Worm (Caenorhabditis elegans) whole organism, young adult: ENCODE measurements around the gene alfa-1.

Experiments
- B0336.3 ChIP-seq: fragments of 200-800 bp; sonication (Bioruptor generic); IDR thresholded peaks from 2 replicates; pipeline ENCODE4 v1.3.6; 2022; ENCODE audit warnings: missing genetic modification characterization, missing compliant biosample characterization
- C06A6.2 ChIP-seq: fragments of 200-800 bp; sonication (Bioruptor generic); conservative IDR thresholded peaks from 2 replicates; pipeline ENCODE4 v1.3.6; 2022; ENCODE audit warnings: missing genetic modification characterization, missing compliant biosample characterization
- F37B4.10 ChIP-seq: fragments of 200-800 bp; sonication (Bioruptor generic); IDR thresholded peaks from 2 replicates; pipeline ENCODE4 v1.3.6; 2022; ENCODE audit warnings: missing genetic modification characterization, missing compliant biosample characterization
- F49E8.2 ChIP-seq: sonication (generic microtip); optimal IDR thresholded peaks from 3 replicates; lab custom pipeline; 2017; ENCODE audit warnings: missing genetic modification characterization, mild to moderate bottlenecking, missing compliant biosample characterization, antibody characterized with exemption, moderate library complexity; ENCODE audit not compliant: insufficient read depth
- K12H6.12 ChIP-seq: fragments of 200-800 bp; sonication (Bioruptor generic); optimal IDR thresholded peaks from 2 replicates; lab custom pipeline; 2018; ENCODE audit warnings: mild to moderate bottlenecking, missing genetic modification characterization, missing compliant biosample characterization
- T07F8.4 ChIP-seq: sonication (generic microtip); optimal IDR thresholded peaks from 2 replicates; lab custom pipeline; 2016; ENCODE audit warnings: mild to moderate bottlenecking, missing genetic modification characterization, moderate library complexity, missing compliant biosample characterization
- Y67H2A.10 ChIP-seq: fragments of 200-800 bp; sonication (Bioruptor generic); conservative IDR thresholded peaks from 2 replicates; pipeline ENCODE4 v1.3.6; 2022; ENCODE audit warnings: missing genetic modification reagents, missing genetic modification characterization, missing compliant biosample characterization
- Y79H2A.3 ChIP-seq: fragments of 200-800 bp; sonication (Bioruptor generic); conservative IDR thresholded peaks from 2 replicates; pipeline ENCODE4 v1.3.6; 2022; ENCODE audit warnings: missing genetic modification reagents, missing genetic modification characterization, missing compliant biosample characterization
- Y95B8A.8 ChIP-seq: fragments of 200-800 bp; sonication (Bioruptor generic); IDR thresholded peaks from 2 replicates; pipeline ENCODE4 v1.3.6; 2022; ENCODE audit warnings: missing genetic modification reagents, missing genetic modification characterization, missing compliant biosample characterization
- ZK185.1 ChIP-seq: sonication (generic microtip); optimal IDR thresholded peaks from 2 replicates; lab custom pipeline; 2016; ENCODE audit warnings: mild to moderate bottlenecking, missing genetic modification characterization, missing compliant biosample characterization; ENCODE audit not compliant: poor library complexity, severe bottlenecking
- akir-1 ChIP-seq: fragments of 200-800 bp; sonication (Bioruptor generic); optimal IDR thresholded peaks from 2 replicates; lab custom pipeline; 2018; ENCODE audit warnings: mild to moderate bottlenecking, missing genetic modification characterization, moderate library complexity, missing compliant biosample characterization
- aptf-2 ChIP-seq: fragments of 200-800 bp; sonication (Bioruptor generic); conservative IDR thresholded peaks from 2 replicates; pipeline ENCODE4 v1.3.6; 2022; ENCODE audit warnings: missing genetic modification reagents, missing genetic modification characterization, missing compliant biosample characterization
- attf-6 ChIP-seq: fragments of 200-800 bp; sonication (Bioruptor generic); IDR thresholded peaks from 2 replicates; pipeline ENCODE4 v1.3.6; 2022; ENCODE audit warnings: missing genetic modification reagents, missing genetic modification characterization, missing compliant biosample characterization
- bed-1 ChIP-seq: fragments of 200-800 bp; sonication (Bioruptor generic); IDR thresholded peaks from 2 replicates; pipeline ENCODE4 v1.3.6; 2022; ENCODE audit warnings: missing genetic modification reagents, missing genetic modification characterization, missing compliant biosample characterization
- bed-2 ChIP-seq: fragments of 200-800 bp; sonication (Bioruptor generic); IDR thresholded peaks from 2 replicates; pipeline ENCODE4 v1.3.6; 2022; ENCODE audit warnings: missing genetic modification reagents, missing genetic modification characterization, missing compliant biosample characterization
- cebp-1 ChIP-seq, 2 experiments: fragments of 200-800 bp in 1 of 2; sonication (Bioruptor generic) in 1 of 2; sonication (generic microtip) in 1 of 2; IDR thresholded peaks in 1 of 2; optimal IDR thresholded peaks in 1 of 2; 2 replicates each; pipeline versions ENCODE4 v1.3.6 to Lab custom; 2017 to 2022; ENCODE audit warnings: missing compliant biosample characterization in 2 of 2, missing genetic modification characterization in 2 of 2, mild to moderate bottlenecking in 1 of 2, missing genetic modification reagents in 1 of 2, moderate library complexity in 1 of 2
- ceh-27 ChIP-seq: fragments of 200-800 bp; sonication (Bioruptor generic); optimal IDR thresholded peaks from 2 replicates; lab custom pipeline; 2018; ENCODE audit warnings: mild to moderate bottlenecking, missing genetic modification characterization, moderate library complexity, missing compliant biosample characterization
- ceh-91 ChIP-seq: fragments of 200-800 bp; sonication (Bioruptor generic); IDR thresholded peaks from 2 replicates; pipeline ENCODE4 v1.3.6; 2022; ENCODE audit warnings: missing genetic modification reagents, missing genetic modification characterization, missing compliant biosample characterization
- die-1 ChIP-seq: sonication (generic microtip); optimal IDR thresholded peaks from 2 replicates; lab custom pipeline; 2016; ENCODE audit warnings: missing genotype, mild to moderate bottlenecking, missing genetic modification characterization, missing compliant biosample characterization
- ekl-4 ChIP-seq: fragments of 200-800 bp; sonication (Bioruptor generic); IDR thresholded peaks from 2 replicates; pipeline ENCODE4 v1.3.6; 2022; ENCODE audit warnings: missing genetic modification reagents, missing genetic modification characterization, missing compliant biosample characterization
- gei-17 ChIP-seq: fragments of 200-800 bp; sonication (Bioruptor generic); optimal IDR thresholded peaks from 2 replicates; lab custom pipeline; 2018; ENCODE audit warnings: mild to moderate bottlenecking, missing genetic modification characterization, missing compliant biosample characterization
- hlh-26 ChIP-seq: fragments of 200-800 bp; sonication (Bioruptor generic); conservative IDR thresholded peaks from 2 replicates; pipeline ENCODE4 v1.3.6; 2022; ENCODE audit warnings: missing genetic modification reagents, missing genetic modification characterization, missing compliant biosample characterization
- hmg-20 ChIP-seq: fragments of 200-800 bp; sonication (Bioruptor generic); IDR thresholded peaks from 2 replicates; pipeline ENCODE4 v1.3.6; 2022; ENCODE audit warnings: missing genetic modification reagents, missing genetic modification characterization, missing compliant biosample characterization
- hsf-1 ChIP-seq: fragments of 200-800 bp; sonication (Bioruptor generic); IDR thresholded peaks from 2 replicates; pipeline ENCODE4 v1.3.6; 2022; ENCODE audit warnings: missing genetic modification reagents, missing genetic modification characterization, missing compliant biosample characterization
- lin-40 ChIP-seq: sonication (generic microtip); optimal IDR thresholded peaks from 2 replicates; lab custom pipeline; 2016; ENCODE audit warnings: missing genetic modification characterization, mild to moderate bottlenecking, missing compliant biosample characterization, missing genotype, missing genetic modification reagents
- madf-6 ChIP-seq: fragments of 200-800 bp; sonication (Bioruptor generic); IDR thresholded peaks from 2 replicates; pipeline ENCODE4 v1.3.6; 2022; ENCODE audit warnings: missing genetic modification reagents, missing genetic modification characterization, missing compliant biosample characterization
- mcd-1 ChIP-seq: fragments of 200-800 bp; sonication (Bioruptor generic); IDR thresholded peaks from 2 replicates; pipeline ENCODE4 v1.3.6; 2022; ENCODE audit warnings: missing genetic modification reagents, missing genetic modification characterization, missing compliant biosample characterization
- mel-28 ChIP-seq: sonication (generic microtip); optimal IDR thresholded peaks from 2 replicates; lab custom pipeline; 2016; ENCODE audit warnings: borderline replicate concordance, mild to moderate bottlenecking, missing genetic modification characterization, missing compliant biosample characterization
- mxl-1 ChIP-seq: sonication (generic microtip); optimal IDR thresholded peaks from 2 replicates; lab custom pipeline; 2016; ENCODE audit warnings: missing genetic modification characterization, missing compliant biosample characterization
- rec-8 ChIP-seq, 2 experiments: sonication (generic microtip); optimal IDR thresholded peaks; 2 replicates each; lab custom pipeline; 2016; ENCODE audit warnings: mild to moderate bottlenecking in 2 of 2, missing genetic modification characterization in 2 of 2, missing genetic modification reagents in 2 of 2, missing genotype in 2 of 2, missing biosample characterization in 1 of 2, missing compliant biosample characterization in 1 of 2, moderate library complexity in 1 of 2
- repo-1 ChIP-seq: sonication (generic microtip); optimal IDR thresholded peaks from 2 replicates; lab custom pipeline; 2017; ENCODE audit warnings: mild to moderate bottlenecking, missing genetic modification characterization, missing compliant biosample characterization
- sdz-38 ChIP-seq: sonication (generic microtip); optimal IDR thresholded peaks from 2 replicates; lab custom pipeline; 2016; ENCODE audit warnings: missing genotype, missing genetic modification characterization, missing compliant biosample characterization
- sea-2 ChIP-seq: fragments of 200-800 bp; sonication (Bioruptor generic); IDR thresholded peaks from 2 replicates; pipeline ENCODE4 v1.3.6; 2022; ENCODE audit warnings: missing genetic modification characterization, missing compliant biosample characterization
- tbx-9 ChIP-seq: sonication (generic microtip); optimal IDR thresholded peaks from 2 replicates; lab custom pipeline; 2016; ENCODE audit warnings: borderline replicate concordance, missing genetic modification characterization, inconsistent platforms, missing compliant biosample characterization
- unc-130 ChIP-seq: sonication (generic microtip); optimal IDR thresholded peaks from 2 replicates; lab custom pipeline; 2016; ENCODE audit warnings: missing genetic modification reagents, missing genetic modification characterization, missing compliant biosample characterization
- xnd-1 ChIP-seq: sonication (generic microtip); optimal IDR thresholded peaks from 2 replicates; lab custom pipeline; 2016; ENCODE audit warnings: missing genotype, missing genetic modification reagents, missing genetic modification characterization, missing compliant biosample characterization
- ztf-25 ChIP-seq: fragments of 200-800 bp; sonication (Bioruptor generic); IDR thresholded peaks from 2 replicates; pipeline ENCODE4 v1.3.6; 2022; ENCODE audit warnings: missing genetic modification reagents, missing genetic modification characterization, missing compliant biosample characterization
- ztf-28 ChIP-seq: fragments of 200-800 bp; sonication (Bioruptor generic); IDR thresholded peaks from 2 replicates; pipeline ENCODE4 v1.3.6; 2022; ENCODE audit warnings: missing genetic modification reagents, missing genetic modification characterization, missing compliant biosample characterization

Gene alfa-1

DNA sequence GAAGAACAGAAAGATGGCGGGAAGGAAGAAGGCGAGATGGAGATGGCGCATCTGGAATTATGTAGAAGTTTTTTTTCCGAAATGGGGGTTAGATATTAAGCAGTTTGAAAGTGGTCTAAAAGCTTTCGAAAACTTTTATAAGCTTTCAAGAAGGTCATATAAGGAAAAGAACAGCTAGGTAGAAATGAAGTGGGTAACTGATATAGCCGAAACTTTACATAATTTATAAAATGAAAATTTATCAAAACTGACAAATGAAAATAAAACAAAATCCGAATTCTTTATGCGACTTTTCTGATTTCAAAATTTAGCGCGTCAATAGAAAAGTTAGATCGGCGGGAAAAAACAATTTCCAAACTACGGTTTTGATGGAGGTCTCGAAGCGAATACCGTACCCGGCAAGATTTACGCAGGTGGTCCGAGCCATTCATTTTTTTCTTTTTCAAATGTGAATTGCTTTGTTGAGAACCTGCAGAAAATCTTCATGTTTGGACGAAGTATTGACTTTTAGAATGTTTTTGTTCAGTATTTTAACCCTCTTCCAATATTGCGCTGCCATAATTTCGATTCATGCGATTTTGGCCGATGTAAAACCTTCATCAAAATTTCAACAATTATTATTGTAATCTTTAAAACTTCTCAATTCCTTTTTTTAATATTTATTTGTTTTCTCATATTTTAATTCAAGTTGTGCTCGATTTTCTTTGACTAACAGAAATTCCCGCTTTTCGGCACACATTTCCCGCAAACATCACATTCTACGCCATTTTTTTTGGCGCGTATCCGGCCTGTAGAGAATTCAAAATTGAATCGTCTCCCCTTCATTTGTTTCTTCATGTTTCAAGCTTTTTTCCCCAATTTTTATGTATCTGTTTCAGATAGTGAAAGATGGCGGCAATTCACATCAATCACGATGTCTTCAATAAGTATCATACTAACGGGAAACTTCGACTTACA, 1.7 kb upstream of the alfa-1 start, which contains the start of the genes F18A1.7 and rpa-1 (continued):
- TF ChIP-seq gei-17 (GFP tag; lab: Kevin White, UChicago), result no peak
- no peak for TF ChIP-seq akir-1
- no peak for TF ChIP-seq sdz-38 (tag; lab: Kevin White, UChicago)
- peak; percentile 60; the same call in 1 of the 2 replicates for TF ChIP-seq attf-6 (GFP tag; lab: Robert Waterston, UW)
- peak; percentile 87 for TF ChIP-seq unc-130 (GFP tag; lab: Kevin White, UChicago)
- TF ChIP-seq T07F8.4, result no peak
- no peak for TF ChIP-seq lin-40 (tag; lab: Kevin White, UChicago)
- TF ChIP-seq hlh-26 (GFP tag; lab: Robert Waterston, UW), result no peak
- TF ChIP-seq sea-2, result no peak
- TF ChIP-seq cebp-1 (GFP tag; IDR thresholded peaks at IDR 0.05; lab: Robert Waterston, UW), result no peak
- no peak for TF ChIP-seq cebp-1 (tag; optimal IDR thresholded peaks at IDR 0.05; lab: Kevin White, UChicago)
- no peak for TF ChIP-seq Y79H2A.3 (GFP tag; lab: Robert Waterston, UW)

DNA sequence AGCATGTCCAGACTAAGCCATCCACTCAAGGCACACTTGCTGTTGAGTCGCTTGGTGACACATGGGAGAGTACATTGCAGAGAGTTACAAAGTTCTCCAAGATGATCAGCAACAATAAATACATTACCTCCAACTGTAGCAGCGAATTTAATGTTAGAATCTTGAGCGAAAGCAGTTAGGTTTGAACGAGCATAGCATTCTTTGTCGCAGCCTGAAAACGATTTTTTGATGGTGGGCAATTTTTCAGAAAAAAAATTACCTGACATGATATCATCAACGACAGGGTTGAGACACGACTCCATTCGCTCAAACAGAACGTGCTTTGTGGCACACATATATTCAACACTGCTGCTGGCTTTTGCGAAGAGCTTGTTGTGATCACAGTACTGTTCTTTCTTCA, 706 bp upstream of the alfa-1 start:
- no peak for TF ChIP-seq C06A6.2 (GFP tag; lab: Robert Waterston, UW)
- no peak for TF ChIP-seq aptf-2
- TF ChIP-seq ceh-91 (GFP tag; lab: Robert Waterston, UW), result no peak
- TF ChIP-seq Y95B8A.8 (GFP tag; lab: Robert Waterston, UW), result no peak
- no peak for TF ChIP-seq F37B4.10 (GFP tag; lab: Robert Waterston, UW)
- no peak for TF ChIP-seq Y67H2A.10 (GFP tag; lab: Robert Waterston, UW)
- TF ChIP-seq tbx-9 (tag; lab: Kevin White, UChicago), result no peak
- no peak for TF ChIP-seq repo-1 (tag; lab: Kevin White, UChicago)
- TF ChIP-seq B0336.3 (GFP tag; lab: Robert Waterston, UW), result no peak

DNA sequence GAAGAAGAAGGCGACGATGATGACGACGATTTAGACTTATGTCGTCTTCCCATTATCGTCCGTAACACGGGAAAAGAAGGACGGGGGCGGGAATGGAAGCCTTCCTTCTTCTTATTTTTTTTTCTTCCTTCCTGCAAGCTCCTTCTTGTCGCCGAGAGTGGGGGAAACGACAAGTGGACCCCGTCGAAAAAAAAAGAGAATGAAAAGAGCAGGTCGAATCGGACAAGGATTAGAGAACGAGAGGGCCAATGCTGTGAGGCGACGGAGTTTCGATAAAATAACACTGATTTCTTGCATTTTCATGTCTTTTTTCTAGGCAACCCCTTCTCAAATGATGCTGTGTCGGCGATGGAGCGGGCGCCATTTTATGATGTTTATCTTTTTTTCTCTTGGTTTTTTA, 11.2 kb downstream of the alfa-1 start, which contains the start of gene pde-4:
Gene pde-4, minus strand, starts transcription at position 76 of the 400 bp plus-strand sequence.
- no peak for TF ChIP-seq ceh-91 (GFP tag; lab: Robert Waterston, UW)
- TF ChIP-seq tbx-9 (tag; lab: Kevin White, UChicago), result no peak
- TF ChIP-seq mel-28 (tag; lab: Kevin White, UChicago), result no peak
- no peak for TF ChIP-seq hsf-1 (GFP tag; lab: Robert Waterston, UW)
- TF ChIP-seq ceh-27 (GFP tag; lab: Kevin White, UChicago), result no peak
- no peak for TF ChIP-seq ZK185.1
- TF ChIP-seq die-1 (tag; lab: Kevin White, UChicago), result no peak
- no peak for TF ChIP-seq F49E8.2 (tag; lab: Kevin White, UChicago)
- TF ChIP-seq bed-2 (GFP tag; lab: Robert Waterston, UW), result no peak
- TF ChIP-seq madf-6 (GFP tag; lab: Robert Waterston, UW), result no peak
- TF ChIP-seq bed-1 (GFP tag; lab: Robert Waterston, UW), result no peak
- no peak for TF ChIP-seq attf-6 (GFP tag; lab: Robert Waterston, UW)

DNA sequence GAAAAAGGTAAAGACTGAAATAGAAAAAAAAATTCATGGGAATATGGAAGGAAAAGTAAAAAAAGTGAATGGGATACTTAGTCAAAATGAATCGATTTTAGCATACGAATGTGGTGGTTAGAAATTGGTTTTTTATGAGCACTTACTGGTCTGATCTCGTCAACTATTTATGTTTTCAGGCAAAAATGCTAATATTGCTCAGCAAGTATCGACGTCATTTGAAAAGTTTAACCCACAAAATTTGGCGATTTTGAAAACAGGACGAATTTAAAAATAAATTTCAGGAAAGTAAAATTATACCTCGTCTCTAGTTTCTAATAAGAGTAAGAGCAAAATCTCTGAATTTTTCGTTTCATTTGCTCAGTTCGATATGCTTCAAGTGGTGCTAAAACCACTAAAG, 19.1 kb downstream of the alfa-1 start:
- no peak for TF ChIP-seq rec-8 (tag; optimal IDR thresholded peaks at IDR 0.05; lab: Kevin White, UChicago)
- no peak for TF ChIP-seq die-1 (tag; lab: Kevin White, UChicago)
- no peak for TF ChIP-seq Y79H2A.3 (GFP tag; lab: Robert Waterston, UW)
- TF ChIP-seq ztf-25 (GFP tag; lab: Robert Waterston, UW), result no peak
- no peak for TF ChIP-seq xnd-1 (tag; lab: Kevin White, UChicago)
- no peak for TF ChIP-seq repo-1 (tag; lab: Kevin White, UChicago)
- TF ChIP-seq sea-2, result no peak
- TF ChIP-seq ekl-4 (GFP tag; lab: Robert Waterston, UW), result no peak
- TF ChIP-seq ztf-28 (GFP tag; lab: Robert Waterston, UW), result no peak
- TF ChIP-seq Y67H2A.10 (GFP tag; lab: Robert Waterston, UW), result no peak
- TF ChIP-seq K12H6.12 (tag; lab: Kevin White, UChicago), result no peak
- TF ChIP-seq mcd-1, result no peak
- TF ChIP-seq hmg-20 (GFP tag; lab: Robert Waterston, UW), result no peak
- no peak for TF ChIP-seq mxl-1 (tag; lab: Kevin White, UChicago)
